Worm (Caenorhabditis elegans) whole organism, L3 larva: ENCODE data around the gene cutl-19.

Experiments used
- R02D3.7 ChIP-seq: fragments of 150-350 bp; optimal IDR thresholded peaks from 2 replicates; lab custom pipeline; 2014; ENCODE audit warnings: missing biosample characterization, missing genetic modification characterization
- ZK546.5 ChIP-seq: sonication (generic microtip); optimal IDR thresholded peaks from 2 replicates; lab custom pipeline; 2017; ENCODE audit warnings: missing biosample characterization, missing genetic modification characterization
- aly-2 ChIP-seq: fragments of 150-350 bp; optimal IDR thresholded peaks from 2 replicates; lab custom pipeline; 2014; ENCODE audit warnings: missing biosample characterization, missing genetic modification characterization
- ceh-82 ChIP-seq: fragments of 150-350 bp; optimal IDR thresholded peaks from 2 replicates; lab custom pipeline; 2014; ENCODE audit warnings: missing biosample characterization, missing genetic modification characterization
- hmg-11 ChIP-seq: sonication (generic microtip); optimal IDR thresholded peaks from 2 replicates; lab custom pipeline; 2016; ENCODE audit warnings: missing genetic modification characterization, missing compliant biosample characterization

ce11 chrIII:5234312-5234711 is 16.9 kb upstream of the cutl-19 start, which contains the start of gene mrps-26:
- TF ChIP-seq aly-2 (tag; lab: Kevin White, UChicago) (no peak), hmg-11 (no peak), ceh-82 (tag; lab: Kevin White, UChicago) (no peak), R02D3.7 (tag; lab: Kevin White, UChicago) (no peak), ZK546.5 (tag; lab: Kevin White, UChicago) (no peak)
